Fruit fly (Drosophila melanogaster): ENCODE measurements around the gene CCT2.

CCT2 gene

dm6 chrX:9046383-9046941, 42.9 kb upstream of the CCT2 start (continued):
- TF ChIP-seq CG34406 (GFP tag; optimal IDR thresholded peaks at IDR 0.05) (peak; percentile 15), eg (GFP tag; IDR thresholded peaks at IDR 0.05) (no peak), CG9139 (GFP tag; optimal IDR thresholded peaks at IDR 0.05) (no peak), CG10631 (GFP tag; optimal IDR thresholded peaks at IDR 0.05) (peak; percentile 29), Ets21C (GFP tag; optimal IDR thresholded peaks at IDR 0.05) (no peak), Sox15 (GFP tag; optimal IDR thresholded peaks at IDR 0.05) (no peak), Eip78C (GFP tag) (peak; percentile 86), CG8632 (GFP tag; optimal IDR thresholded peaks at IDR 0.05) (peak; percentile 44), CG6163 (GFP tag; IDR thresholded peaks at IDR 0.05) (peak; percentile 50), CG6276 (GFP tag; optimal IDR thresholded peaks at IDR 0.05) (no peak), CG8319 (GFP tag; optimal IDR thresholded peaks at IDR 0.05) (no peak), CG6808 (GFP tag; optimal IDR thresholded peaks at IDR 0.05) (no peak), CG11294 (GFP tag; IDR thresholded peaks at IDR 0.05) (no peak), dac (GFP tag; optimal IDR thresholded peaks at IDR 0.05) (no peak), CG8119 (GFP tag; IDR thresholded peaks at IDR 0.05) (peak; percentile 46; the same call in 1 of the 3 replicates), CG7368 (GFP tag; optimal IDR thresholded peaks at IDR 0.05) (no peak), CG6792 (GFP tag; optimal IDR thresholded peaks at IDR 0.05) (peak; percentile 23), OdsH (GFP tag; optimal IDR thresholded peaks at IDR 0.05) (peak; percentile 34), Blimp-1 (GFP tag; optimal IDR thresholded peaks at IDR 0.05) (no peak), fkh (GFP tag; optimal IDR thresholded peaks at IDR 0.05) (no peak), Smox (GFP tag; optimal IDR thresholded peaks at IDR 0.05) (peak; percentile 31), Sox102F (GFP tag; optimal IDR thresholded peaks at IDR 0.05) (no peak), CG3032 (tag; optimal IDR thresholded peaks at IDR 0.05) (peak; percentile 28), lz (GFP tag; optimal IDR thresholded peaks at IDR 0.05) (peak; percentile 26), Ets96B (tag; optimal IDR thresholded peaks at IDR 0.05) (peak; percentile 43), CG11762 (GFP tag; optimal IDR thresholded peaks at IDR 0.05; ENCODE audit: insufficient read depth) (no peak), spab (GFP tag; optimal IDR thresholded peaks at IDR 0.05) (peak; percentile 32), CG6854 (GFP tag; optimal IDR thresholded peaks at IDR 0.05) (no peak), CG15336 (GFP tag; IDR thresholded peaks at IDR 0.05) (0 out of 2 replicates have a peak, but pooled peaks have one; percentile 9), vri (GFP tag; optimal IDR thresholded peaks at IDR 0.05) (peak; percentile 4), topi (GFP tag; optimal IDR thresholded peaks at IDR 0.05) (peak; percentile 15), esn (GFP tag; optimal IDR thresholded peaks at IDR 0.05) (peak; percentile 32), CG31627 (GFP tag; optimal IDR thresholded peaks at IDR 0.05) (peak; percentile 22), cyc (GFP tag; optimal IDR thresholded peaks at IDR 0.05) (no peak), dsx (GFP tag; optimal IDR thresholded peaks at IDR 0.05; ENCODE audit: poor library complexity, severe bottlenecking) (no peak)

DNA sequence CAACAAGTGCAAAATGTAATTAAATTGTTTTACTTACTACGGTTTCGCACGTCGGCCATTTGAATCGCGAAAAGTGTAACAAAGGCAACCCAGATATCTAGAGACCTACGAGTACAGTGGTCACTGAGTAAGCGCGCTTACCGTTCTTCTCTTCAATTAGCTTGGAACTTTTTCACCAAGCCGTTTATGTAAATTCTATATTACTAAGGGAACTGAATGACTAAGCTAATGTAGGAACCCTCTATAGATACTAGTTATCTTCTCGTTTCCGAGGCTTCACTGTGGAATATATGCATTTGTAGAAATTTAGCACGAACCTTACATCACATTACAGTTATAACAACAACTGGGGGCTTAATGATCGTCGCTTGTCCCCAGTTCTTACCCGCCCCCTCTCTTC, 42.3 kb upstream of the CCT2 start:
- TF ChIP-seq Blimp-1 (GFP tag; optimal IDR thresholded peaks at IDR 0.05): no peak
- peak; percentile 37 for TF ChIP-seq fd59A (GFP tag; optimal IDR thresholded peaks at IDR 0.05)
- no peak for TF ChIP-seq CG6854 (GFP tag; optimal IDR thresholded peaks at IDR 0.05)
- peak; percentile 47 for TF ChIP-seq cyc (GFP tag; optimal IDR thresholded peaks at IDR 0.05)
- peak; percentile 40 for TF ChIP-seq CG1621 (tag; optimal IDR thresholded peaks at IDR 0.05)
- TF ChIP-seq Smox (GFP tag; optimal IDR thresholded peaks at IDR 0.05): peak; percentile 13
- TF ChIP-seq CG11902 (GFP tag; optimal IDR thresholded peaks at IDR 0.05): peak; percentile 35
- TF ChIP-seq eg (GFP tag; IDR thresholded peaks at IDR 0.05): peak; percentile 88
- TF ChIP-seq dac (GFP tag; optimal IDR thresholded peaks at IDR 0.05): peak; percentile 26
- TF ChIP-seq CG32006 (GFP tag; optimal IDR thresholded peaks at IDR 0.05): peak; percentile 62
- peak; percentile 72 for TF ChIP-seq CG6276 (GFP tag; optimal IDR thresholded peaks at IDR 0.05)
- peak; percentile 57 for TF ChIP-seq CG4318 (GFP tag; optimal IDR thresholded peaks at IDR 0.05)
- peak; percentile 66 for TF ChIP-seq acj6 (GFP tag; optimal IDR thresholded peaks at IDR 0.05)
- TF ChIP-seq Ets96B (tag; optimal IDR thresholded peaks at IDR 0.05): peak; percentile 66
- peak; percentile 49 for TF ChIP-seq Sox15 (GFP tag; optimal IDR thresholded peaks at IDR 0.05)
- peak; percentile 63 for TF ChIP-seq CG10669 (GFP tag; optimal IDR thresholded peaks at IDR 0.05)
- no peak for TF ChIP-seq fd85E (GFP tag; optimal IDR thresholded peaks at IDR 0.05)
- TF ChIP-seq Eip78C (GFP tag): peak; percentile 82
- TF ChIP-seq CG34406 (GFP tag; optimal IDR thresholded peaks at IDR 0.05): peak; percentile 5
- TF ChIP-seq Lpt (GFP tag; optimal IDR thresholded peaks at IDR 0.05): peak; percentile 45
- peak; percentile 66 for TF ChIP-seq Sox14 (GFP tag; optimal IDR thresholded peaks at IDR 0.05)
- TF ChIP-seq fkh (GFP tag; optimal IDR thresholded peaks at IDR 0.05): no peak
- peak; percentile 3 for TF ChIP-seq CG8632 (GFP tag; optimal IDR thresholded peaks at IDR 0.05)
- TF ChIP-seq svp (GFP tag): peak; percentile 52
- TF ChIP-seq CG8119 (GFP tag; IDR thresholded peaks at IDR 0.05): peak; percentile 76
- TF ChIP-seq Eip75B (GFP tag; optimal IDR thresholded peaks at IDR 0.05): peak; percentile 27
- TF ChIP-seq CG8319 (GFP tag; optimal IDR thresholded peaks at IDR 0.05): no peak
- TF ChIP-seq Met (GFP tag; optimal IDR thresholded peaks at IDR 0.05): peak; percentile 44
- no peak for TF ChIP-seq CG6808 (GFP tag; optimal IDR thresholded peaks at IDR 0.05)
- TF ChIP-seq Hr38 (GFP tag; optimal IDR thresholded peaks at IDR 0.05): no peak
